Worm (Caenorhabditis elegans) whole organism, L3 larva: ENCODE data around the gene tbc-16.

Source experiments
- daf-12 ChIP-seq: fragments of 150-350 bp; optimal IDR thresholded peaks from 2 replicates; lab custom pipeline; 2014; ENCODE audit warnings: missing biosample characterization, missing genetic modification reagents, missing genetic modification characterization
- egl-27 ChIP-seq: sonication (generic microtip); optimal IDR thresholded peaks from 4 replicates; lab custom pipeline; 2017; ENCODE audit warnings: missing biosample characterization, missing genetic modification reagents, missing genetic modification characterization
- elt-2 ChIP-seq: sonication (generic microtip); optimal IDR thresholded peaks from 2 replicates; lab custom pipeline; 2016; ENCODE audit warnings: missing genetic modification reagents, mild to moderate bottlenecking, missing genetic modification characterization, missing compliant biosample characterization
- jun-1 ChIP-seq: fragments of 150-350 bp; optimal IDR thresholded peaks from 2 replicates; lab custom pipeline; 2014; ENCODE audit warnings: missing biosample characterization, missing genetic modification reagents, missing genetic modification characterization
- nfya-1 ChIP-seq: sonication (generic microtip); optimal IDR thresholded peaks from 2 replicates; lab custom pipeline; 2017; ENCODE audit warnings: missing genetic modification characterization, mild to moderate bottlenecking, missing compliant biosample characterization, antibody characterized with exemption, moderate library complexity; ENCODE audit not compliant: insufficient read depth
- nhr-23 ChIP-seq: fragments of 150-350 bp; optimal IDR thresholded peaks from 2 replicates; lab custom pipeline; 2014; ENCODE audit warnings: missing biosample characterization, missing genetic modification reagents, missing genetic modification characterization
- nhr-28 ChIP-seq: fragments of 150-350 bp; optimal IDR thresholded peaks from 2 replicates; lab custom pipeline; 2014; ENCODE audit warnings: missing biosample characterization, missing genetic modification characterization
- unc-39 ChIP-seq: sonication (generic microtip); optimal IDR thresholded peaks from 4 replicates; lab custom pipeline; 2017; ENCODE audit warnings: missing biosample characterization, missing genetic modification characterization

DNA sequence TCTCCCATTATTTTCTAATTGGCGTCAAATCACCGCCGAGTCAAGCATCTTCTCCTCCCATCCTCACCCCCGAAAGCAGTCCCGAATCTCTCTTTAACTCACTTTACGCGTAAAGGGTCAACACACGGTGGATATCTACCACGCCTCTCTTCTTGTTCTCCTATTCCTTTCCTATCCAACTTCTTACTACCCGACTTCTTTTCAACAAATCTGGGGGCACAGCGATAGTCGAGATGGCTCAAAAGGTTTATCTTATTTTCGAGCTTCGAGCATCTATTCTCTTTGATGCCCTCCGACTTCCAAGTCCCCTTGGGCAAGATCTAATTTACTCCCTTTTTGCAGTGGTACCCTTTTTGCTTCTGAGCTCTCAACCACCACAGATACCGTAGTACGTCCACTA, 38.0 kb upstream of the tbc-16 start:
- TF ChIP-seq jun-1 (tag; lab: Kevin White, UChicago) (no peak), nfya-1 (no peak), nhr-23 (tag; lab: Kevin White, UChicago) (no peak), elt-2 (tag; lab: Kevin White, UChicago) (no peak), nhr-28 (tag; lab: Kevin White, UChicago) (no peak), unc-39 (tag; lab: Kevin White, UChicago) (no peak), daf-12 (tag; lab: Kevin White, UChicago) (no peak), egl-27 (no peak)
